Worm (Caenorhabditis elegans): ENCODE data around the gene F49F1.2.

ce11 chrIV:4137472-4137871 is 21.7 kb downstream of the F49F1.2 start, which contains the start of gene F49F1.9:
- TF ChIP-seq ref-1 (GFP tag; conservative IDR thresholded peaks at IDR 0.05): no peak
- no peak for TF ChIP-seq ztf-29 (GFP tag; IDR thresholded peaks at IDR 0.05)

All from whole organism, midembryonic.